Fruit fly (Drosophila melanogaster) whole organism, embryonic: ENCODE data around the gene CG31122.

Source experiments
- Adf1 ChIP-seq: fragments of 200-800 bp; sonication (Bioruptor generic); IDR thresholded peaks from 2 replicates; pipeline ENCODE4 v1.3.6; 2022; ENCODE audit warnings: missing biosample characterization, missing genetic modification characterization
- Atf3 ChIP-seq: fragments of 200-800 bp; sonication (Bioruptor generic); optimal IDR thresholded peaks from 3 replicates; lab custom pipeline; 2016; ENCODE audit warnings: missing biosample characterization, missing genetic modification characterization
- Atf6 ChIP-seq: fragments of 200-800 bp; sonication (Bioruptor generic); IDR thresholded peaks from 2 replicates; pipeline ENCODE4 v1.3.6; 2022; ENCODE audit warnings: missing biosample characterization, missing genetic modification characterization
- BEAF-32 ChIP-seq: fragments of 200-800 bp; sonication (Bioruptor generic); optimal IDR thresholded peaks from 3 replicates; lab custom pipeline; 2017; ENCODE audit warnings: missing biosample characterization, missing genetic modification characterization, mild to moderate bottlenecking, moderate library complexity, missing genetic modification reagents
- CG11696 ChIP-seq: fragments of 200-800 bp; sonication (Bioruptor generic); IDR thresholded peaks from 2 replicates; pipeline ENCODE4 v1.3.6; 2022; ENCODE audit warnings: missing biosample characterization, missing genetic modification characterization
- CG12391 ChIP-seq: fragments of 200-800 bp; sonication (Bioruptor generic); optimal IDR thresholded peaks from 3 replicates; lab custom pipeline; 2018; ENCODE audit warnings: missing biosample characterization, mild to moderate bottlenecking, missing genetic modification characterization, moderate library complexity
- CG13775 ChIP-seq: fragments of 200-800 bp; sonication (Bioruptor generic); optimal IDR thresholded peaks from 3 replicates; lab custom pipeline; 2017; ENCODE audit warnings: missing biosample characterization, mild to moderate bottlenecking, missing genetic modification characterization
- CG17829 ChIP-seq: fragments of 200-800 bp; optimal IDR thresholded peaks from 2 replicates; lab custom pipeline; 2019; ENCODE audit warnings: missing biosample characterization, mild to moderate bottlenecking, missing genetic modification characterization, moderate library complexity
- CG30403 ChIP-seq: fragments of 200-800 bp; sonication (Bioruptor generic); optimal IDR thresholded peaks from 3 replicates; lab custom pipeline; 2016; ENCODE audit warnings: missing biosample characterization, missing genetic modification characterization
- CG31441 ChIP-seq: fragments of 200-800 bp; sonication (Bioruptor generic); IDR thresholded peaks from 2 replicates; pipeline ENCODE4 v1.3.6; 2022; ENCODE audit warnings: missing biosample characterization, missing genetic modification characterization
- CG32767 ChIP-seq: fragments of 200-800 bp; sonication (Bioruptor generic); IDR thresholded peaks from 2 replicates; pipeline ENCODE4 v1.3.6; 2022; ENCODE audit warnings: missing biosample characterization, missing genetic modification characterization
- CG34224 ChIP-seq: fragments of 200-800 bp; sonication (Bioruptor generic); IDR thresholded peaks from 3 replicates; pipeline ENCODE4 v1.3.6; 2022; ENCODE audit warnings: missing biosample characterization, missing genetic modification characterization; ENCODE audit not compliant: partially characterized antibody
- CG34422 ChIP-seq: fragments of 200-800 bp; sonication (Bioruptor generic); IDR thresholded peaks from 3 replicates; pipeline ENCODE4 v1.3.6; 2022; ENCODE audit warnings: missing biosample characterization, missing genetic modification characterization
- CG5953 ChIP-seq: fragments of 200-800 bp; sonication (Bioruptor generic); IDR thresholded peaks from 2 replicates; pipeline ENCODE4 v1.3.6; 2022; ENCODE audit warnings: missing biosample characterization, missing genetic modification characterization
- CG6254 ChIP-seq: fragments of 200-800 bp; sonication (Bioruptor generic); optimal IDR thresholded peaks from 3 replicates; lab custom pipeline; 2017; ENCODE audit warnings: mild to moderate bottlenecking, missing biosample characterization, missing genetic modification reagents, missing genetic modification characterization
- CTCF ChIP-seq: fragments of 200-800 bp; sonication (Bioruptor generic); optimal IDR thresholded peaks from 2 replicates; lab custom pipeline; 2017; ENCODE audit warnings: missing biosample characterization, mild to moderate bottlenecking, missing genetic modification characterization, moderate library complexity
- Doc3 ChIP-seq: fragments of 200-800 bp; sonication (Bioruptor generic); IDR thresholded peaks from 3 replicates; pipeline ENCODE4 v1.3.6; 2022; ENCODE audit warnings: missing biosample characterization, missing genetic modification characterization; ENCODE audit not compliant: partially characterized antibody
- Drgx ChIP-seq: fragments of 200-800 bp; sonication (Bioruptor generic); IDR thresholded peaks from 2 replicates; pipeline ENCODE4 v1.3.6; 2022; ENCODE audit warnings: missing biosample characterization, missing genetic modification characterization
- ERR ChIP-seq: fragments of 200-800 bp; sonication (Bioruptor generic); optimal IDR thresholded peaks from 2 replicates; lab custom pipeline; 2016; ENCODE audit warnings: missing biosample characterization, missing genetic modification characterization
- Hey ChIP-seq: fragments of 200-800 bp; sonication (Bioruptor generic); optimal IDR thresholded peaks from 3 replicates; lab custom pipeline; 2018; ENCODE audit warnings: missing biosample characterization, mild to moderate bottlenecking, missing genetic modification characterization
- Hmr ChIP-seq: fragments of 200-800 bp; sonication (Bioruptor generic); optimal IDR thresholded peaks from 3 replicates; lab custom pipeline; 2017; ENCODE audit warnings: mild to moderate bottlenecking, missing biosample characterization, missing genetic modification reagents, missing genetic modification characterization
- Hr3 ChIP-seq: fragments of 200-800 bp; sonication (Bioruptor generic); optimal IDR thresholded peaks from 3 replicates; lab custom pipeline; 2016; ENCODE audit warnings: missing biosample characterization, missing genetic modification characterization
- Lim3 ChIP-seq: fragments of 200-800 bp; sonication (Bioruptor generic); IDR thresholded peaks from 2 replicates; pipeline ENCODE4 v1.3.6; 2022; ENCODE audit warnings: missing biosample characterization, missing genetic modification characterization
- MTF-1 ChIP-seq: fragments of 200-800 bp; sonication (Bioruptor generic); optimal IDR thresholded peaks from 2 replicates; lab custom pipeline; 2018; ENCODE audit warnings: missing biosample characterization, mild to moderate bottlenecking, missing genetic modification characterization, borderline replicate concordance
- NFAT ChIP-seq: fragments of 200-800 bp; sonication (Bioruptor generic); IDR thresholded peaks from 2 replicates; pipeline ENCODE4 v1.3.6; 2022; ENCODE audit warnings: missing biosample characterization, missing genetic modification characterization
- NK7.1 ChIP-seq: fragments of 200-800 bp; sonication (Bioruptor generic); optimal IDR thresholded peaks from 3 replicates; lab custom pipeline; 2016; ENCODE audit warnings: missing biosample characterization, missing genetic modification characterization
- Oli ChIP-seq: fragments of 200-800 bp; sonication (Bioruptor generic); optimal IDR thresholded peaks from 2 replicates; lab custom pipeline; 2018; ENCODE audit warnings: missing biosample characterization, mild to moderate bottlenecking, missing genetic modification characterization, moderate library complexity
- Ptx1 ChIP-seq: fragments of 200-800 bp; sonication (Bioruptor generic); IDR thresholded peaks from 2 replicates; pipeline ENCODE4 v1.3.6; 2022; ENCODE audit warnings: missing biosample characterization, missing genetic modification characterization
- Tbp ChIP-seq: fragments of >200 bp; optimal IDR thresholded peaks from 2 replicates; lab custom pipeline; 2018; ENCODE audit warnings: missing biosample characterization, missing genetic modification characterization
- Usf ChIP-seq: fragments of 200-800 bp; sonication (Bioruptor generic); optimal IDR thresholded peaks from 2 replicates; lab custom pipeline; 2017; ENCODE audit warnings: missing genotype, missing biosample characterization, missing genetic modification characterization
- Xrp1 ChIP-seq: fragments of 200-800 bp; sonication (Bioruptor generic); IDR thresholded peaks from 2 replicates; pipeline ENCODE4 v1.3.6; 2022; ENCODE audit warnings: missing biosample characterization, missing genetic modification characterization
- cato ChIP-seq: fragments of 200-800 bp; sonication (Bioruptor generic); optimal IDR thresholded peaks from 2 replicates; lab custom pipeline; 2016; ENCODE audit warnings: missing biosample characterization, missing genetic modification characterization, borderline replicate concordance
- cg ChIP-seq: fragments of 200-800 bp; sonication (Bioruptor generic); optimal IDR thresholded peaks from 3 replicates; lab custom pipeline; 2019; ENCODE audit warnings: missing biosample characterization, mild to moderate bottlenecking, missing genetic modification characterization, moderate library complexity
- dpn ChIP-seq, 2 experiments: fragments of 200-800 bp; sonication (Bioruptor generic); optimal IDR thresholded peaks; 3 replicates each; lab custom pipeline; 2016; ENCODE audit warnings: missing biosample characterization in 2 of 2, missing genetic modification characterization in 2 of 2
- fd102C ChIP-seq: fragments of 200-800 bp; sonication (Bioruptor generic); optimal IDR thresholded peaks from 2 replicates; lab custom pipeline; 2018; ENCODE audit warnings: missing biosample characterization, mild to moderate bottlenecking, missing genetic modification characterization, moderate library complexity
- grau ChIP-seq: fragments of 200-800 bp; optimal IDR thresholded peaks from 3 replicates; lab custom pipeline; 2019; ENCODE audit warnings: missing biosample characterization, mild to moderate bottlenecking, missing genetic modification characterization, moderate library complexity
- kah ChIP-seq: fragments of 200-800 bp; sonication (Bioruptor generic); optimal IDR thresholded peaks from 2 replicates; lab custom pipeline; 2018; ENCODE audit warnings: missing biosample characterization, mild to moderate bottlenecking, missing genetic modification characterization
- nau ChIP-seq: fragments of 200-800 bp; sonication (Bioruptor generic); optimal IDR thresholded peaks from 3 replicates; lab custom pipeline; 2017; ENCODE audit warnings: missing biosample characterization, mild to moderate bottlenecking, missing genetic modification characterization, missing genetic modification reagents
- nerfin-1 ChIP-seq: fragments of 200-800 bp; sonication (Bioruptor generic); optimal IDR thresholded peaks from 3 replicates; lab custom pipeline; 2019; ENCODE audit warnings: missing biosample characterization, mild to moderate bottlenecking, missing genetic modification characterization, moderate library complexity
- pfk ChIP-seq: fragments of 200-800 bp; sonication (Bioruptor generic); optimal IDR thresholded peaks from 2 replicates; lab custom pipeline; 2018; ENCODE audit warnings: missing biosample characterization, mild to moderate bottlenecking, missing genetic modification characterization, moderate library complexity
- rib ChIP-seq: fragments of 200-800 bp; sonication (Bioruptor generic); IDR thresholded peaks from 2 replicates; pipeline ENCODE4 v1.3.6; 2022; ENCODE audit warnings: missing biosample characterization, missing genetic modification characterization
- run ChIP-seq: fragments of 200-800 bp; sonication (Bioruptor generic); optimal IDR thresholded peaks from 3 replicates; lab custom pipeline; 2018; ENCODE audit warnings: missing biosample characterization, mild to moderate bottlenecking, missing genetic modification characterization
- seq ChIP-seq: fragments of 200-800 bp; sonication (Bioruptor generic); IDR thresholded peaks from 2 replicates; pipeline ENCODE4 v1.3.6; 2022; ENCODE audit warnings: missing biosample characterization, missing genetic modification characterization
- so ChIP-seq: fragments of 200-800 bp; sonication (Bioruptor generic); IDR thresholded peaks from 3 replicates; pipeline ENCODE4 v1.3.6; 2022; ENCODE audit warnings: missing biosample characterization, missing genetic modification characterization
- sqz ChIP-seq: fragments of 200-800 bp; sonication (Bioruptor generic); optimal IDR thresholded peaks from 3 replicates; lab custom pipeline; 2018; ENCODE audit warnings: missing biosample characterization, mild to moderate bottlenecking, missing genetic modification characterization
- tin ChIP-seq: fragments of 200-800 bp; sonication (Bioruptor generic); optimal IDR thresholded peaks from 3 replicates; lab custom pipeline; 2016; ENCODE audit warnings: missing biosample characterization, missing genetic modification characterization
- vfl ChIP-seq: fragments of 200-800 bp; sonication (Bioruptor generic); optimal IDR thresholded peaks from 2 replicates; lab custom pipeline; 2016; ENCODE audit warnings: missing biosample characterization, missing genetic modification characterization
- z ChIP-seq: fragments of 200-800 bp; sonication (Bioruptor generic); IDR thresholded peaks from 3 replicates; pipeline ENCODE4 v1.3.6; 2022; ENCODE audit warnings: missing biosample characterization, missing genetic modification characterization
- zfh2 ChIP-seq: fragments of 200-800 bp; sonication (Bioruptor generic); optimal IDR thresholded peaks from 2 replicates; lab custom pipeline; 2016; ENCODE audit warnings: missing biosample characterization, missing genetic modification characterization

CG31122 gene

dm6 chr3R:18412279-18413214 lies at the start of gene CG31122:
TSS of gene CG31122 (minus strand) at chr3R:18412874.
- TF ChIP-seq nau (GFP tag; lab: Kevin White, UChicago) (no peak), CG12391 (tag; lab: Kevin White, UChicago) (peak; percentile 65), NFAT (GFP tag; lab: Robert Waterston, UW) (0 out of 2 replicates have a peak, but pooled peaks have one; percentile 23), vfl (GFP tag; lab: Kevin White, UChicago) (peak; percentile 53), CG34422 (GFP tag; lab: Robert Waterston, UW) (peak; percentile 84; the same call in 2 of the 3 replicates), kah (GFP tag; lab: Kevin White, UChicago) (no peak), NK7.1 (no peak), Adf1 (peak; percentile 76), seq (GFP tag; lab: Robert Waterston, UW) (peak; percentile 63), Usf (GFP tag; lab: Kevin White, UChicago) (no peak), BEAF-32 (GFP tag; lab: Kevin White, UChicago) (peak; percentile 97), CTCF (no peak), CG11696 (no peak), Atf6 (GFP tag; lab: Robert Waterston, UW) (peak; percentile 51; the same call in 1 of the 2 replicates), dpn (GFP tag; optimal IDR thresholded peaks at IDR 0.05; lab: Kevin White, UChicago) (peak; percentile 49 to 62), Drgx (0 out of 2 replicates have a peak, but pooled peaks have one; percentile 25), CG31441 (peak; percentile 36; the same call in 1 of the 2 replicates), Hr3 (peak; percentile 43), cg (GFP tag; lab: Kevin White, UChicago) (peak; percentile 99), fd102C (GFP tag; lab: Kevin White, UChicago) (no peak), sqz (GFP tag; lab: Kevin White, UChicago) (no peak), CG13775 (GFP tag; lab: Kevin White, UChicago) (peak; percentile 47), CG30403 (GFP tag; lab: Kevin White, UChicago) (peak; percentile 70), CG17829 (tag; lab: Kevin White, UChicago) (no peak), cato (no peak), z (no peak), CG5953 (GFP tag; lab: Robert Waterston, UW) (no peak), rib (GFP tag; lab: Robert Waterston, UW) (peak; percentile 94), Tbp (no peak), Oli (tag; lab: Kevin White, UChicago) (no peak), Ptx1 (peak; percentile 35; the same call in 1 of the 2 replicates), Hey (tag; lab: Kevin White, UChicago) (no peak), ERR (GFP tag; lab: Kevin White, UChicago) (peak; percentile 14), Doc3 (GFP tag; lab: Robert Waterston, UW) (peak; percentile 99), CG34224 (GFP tag; lab: Robert Waterston, UW) (peak; percentile 95), Atf3 (GFP tag; lab: Kevin White, UChicago) (peak; percentile 55), run (tag; lab: Kevin White, UChicago) (no peak), CG32767 (GFP tag; lab: Robert Waterston, UW) (no peak), tin (GFP tag; lab: Kevin White, UChicago) (peak; percentile 54), grau (no peak), zfh2 (GFP tag; lab: Kevin White, UChicago) (peak; percentile 65), Lim3 (no peak), MTF-1 (GFP tag; lab: Kevin White, UChicago) (no peak), Xrp1 (0 out of 2 replicates have a peak, but pooled peaks have one; percentile 37), so (peak; percentile 27; the same call in 1 of the 3 replicates), CG6254 (no peak), nerfin-1 (tag; lab: Kevin White, UChicago) (peak; percentile 47), pfk (GFP tag; lab: Kevin White, UChicago) (no peak), Hmr (GFP tag; lab: Kevin White, UChicago) (peak; percentile 3)
